Fruit fly (Drosophila melanogaster) whole organism, embryonic: Measurements from ENCODE around the gene CG1024.

ENCODE experiments used
- Bgb ChIP-seq: fragments of 200-800 bp; sonication (Bioruptor generic); IDR thresholded peaks from 2 replicates; pipeline ENCODE4 v1.3.6; 2022; ENCODE audit warnings: missing biosample characterization, missing genetic modification characterization; ENCODE audit not compliant: partially characterized antibody
- Blimp-1 ChIP-seq: fragments of 200-800 bp; sonication (Bioruptor generic); optimal IDR thresholded peaks from 3 replicates; lab custom pipeline; 2018; ENCODE audit warnings: missing biosample characterization, missing genetic modification characterization, mild to moderate bottlenecking, moderate library complexity, missing genetic modification reagents
- CG11398 ChIP-seq: fragments of 200-800 bp; sonication (Bioruptor generic); optimal IDR thresholded peaks from 2 replicates; lab custom pipeline; 2016; ENCODE audit warnings: missing biosample characterization, missing genetic modification characterization
- CG15073 ChIP-seq: fragments of 200-800 bp; sonication (Bioruptor generic); optimal IDR thresholded peaks from 2 replicates; lab custom pipeline; 2016; ENCODE audit warnings: missing biosample characterization, missing genetic modification characterization
- CG1602 ChIP-seq: fragments of 200-800 bp; sonication (Bioruptor generic); optimal IDR thresholded peaks from 3 replicates; lab custom pipeline; 2016; ENCODE audit warnings: missing biosample characterization, missing genetic modification characterization
- CG17385 ChIP-seq: fragments of 200-800 bp; sonication (Bioruptor generic); optimal IDR thresholded peaks from 3 replicates; lab custom pipeline; 2018; ENCODE audit warnings: missing biosample characterization, mild to moderate bottlenecking, missing genetic modification characterization
- CG2199 ChIP-seq: fragments of 200-800 bp; sonication (Bioruptor generic); IDR thresholded peaks from 3 replicates; pipeline ENCODE4 v1.3.6; 2022; ENCODE audit warnings: missing biosample characterization, missing genetic modification characterization
- CG2202 ChIP-seq: fragments of 200-800 bp; sonication (Bioruptor generic); optimal IDR thresholded peaks from 2 replicates; lab custom pipeline; 2018; ENCODE audit warnings: missing biosample characterization, mild to moderate bottlenecking, missing genetic modification characterization
- CG30403 ChIP-seq: fragments of 200-800 bp; sonication (Bioruptor generic); optimal IDR thresholded peaks from 3 replicates; lab custom pipeline; 2016; ENCODE audit warnings: missing biosample characterization, missing genetic modification characterization
- CG30431 ChIP-seq: fragments of 200-800 bp; sonication (Bioruptor generic); optimal IDR thresholded peaks from 2 replicates; lab custom pipeline; 2017; ENCODE audit warnings: missing biosample characterization, missing genetic modification characterization
- CG3838 ChIP-seq: fragments of 200-800 bp; sonication (Bioruptor generic); optimal IDR thresholded peaks from 3 replicates; lab custom pipeline; 2016; ENCODE audit warnings: missing biosample characterization, missing genetic modification characterization
- CG6791 ChIP-seq: fragments of 200-800 bp; sonication (Bioruptor generic); IDR thresholded peaks from 3 replicates; pipeline ENCODE4 v1.3.6; 2022; ENCODE audit warnings: missing biosample characterization, missing genetic modification characterization; ENCODE audit not compliant: partially characterized antibody
- CG7357 ChIP-seq: fragments of 200-800 bp; sonication (Bioruptor generic); IDR thresholded peaks from 3 replicates; pipeline ENCODE4 v1.3.6; 2022; ENCODE audit warnings: missing biosample characterization, missing genetic modification characterization
- CG7987 ChIP-seq: fragments of 200-800 bp; sonication (Bioruptor generic); optimal IDR thresholded peaks from 2 replicates; lab custom pipeline; 2018; ENCODE audit warnings: missing biosample characterization, mild to moderate bottlenecking, missing genetic modification characterization, moderate library complexity
- CG8944 ChIP-seq: fragments of 200-800 bp; sonication (Bioruptor generic); optimal IDR thresholded peaks from 3 replicates; lab custom pipeline; 2016; ENCODE audit warnings: missing biosample characterization, missing genetic modification characterization
- CG9727 ChIP-seq: fragments of 200-800 bp; sonication (Bioruptor generic); optimal IDR thresholded peaks from 3 replicates; lab custom pipeline; 2017; ENCODE audit warnings: missing biosample characterization, mild to moderate bottlenecking, missing genetic modification characterization
- CG9876 ChIP-seq: fragments of 200-800 bp; sonication (Bioruptor generic); optimal IDR thresholded peaks from 2 replicates; lab custom pipeline; 2016; ENCODE audit warnings: missing biosample characterization, missing genetic modification characterization
- Dek ChIP-seq: fragments of 200-800 bp; sonication (Bioruptor generic); optimal IDR thresholded peaks from 3 replicates; lab custom pipeline; 2019; ENCODE audit warnings: missing biosample characterization, mild to moderate bottlenecking, missing genetic modification characterization, moderate library complexity
- Ets65A ChIP-seq: fragments of 200-800 bp; sonication (Bioruptor generic); peaks from one replicate; lab custom pipeline; 2016; ENCODE audit warnings: missing biosample characterization, missing genetic modification characterization
- Fer2 ChIP-seq: fragments of 200-800 bp; sonication (Bioruptor generic); optimal IDR thresholded peaks from 2 replicates; lab custom pipeline; 2018; ENCODE audit warnings: missing biosample characterization, mild to moderate bottlenecking, missing genetic modification characterization, moderate library complexity
- Gug ChIP-seq: fragments of 200-800 bp; sonication (Bioruptor generic); IDR thresholded peaks from 4 replicates; pipeline ENCODE4 v1.3.6; 2022; ENCODE audit warnings: missing biosample characterization, missing genetic modification characterization
- Hey ChIP-seq: fragments of 200-800 bp; sonication (Bioruptor generic); optimal IDR thresholded peaks from 3 replicates; lab custom pipeline; 2018; ENCODE audit warnings: missing biosample characterization, mild to moderate bottlenecking, missing genetic modification characterization
- Hsf ChIP-seq: fragments of 200-800 bp; sonication (Bioruptor generic); optimal IDR thresholded peaks from 3 replicates; lab custom pipeline; 2016; ENCODE audit warnings: missing biosample characterization, missing genetic modification characterization
- MBD-R2 ChIP-seq: fragments of 200-800 bp; sonication (Bioruptor generic); IDR thresholded peaks from 2 replicates; pipeline ENCODE4 v1.3.6; 2022; ENCODE audit warnings: missing biosample characterization, missing genetic modification characterization
- Mad ChIP-seq: fragments of 200-800 bp; sonication (Bioruptor generic); optimal IDR thresholded peaks from 2 replicates; lab custom pipeline; 2016; ENCODE audit warnings: missing biosample characterization, missing genetic modification characterization
- NC2α ChIP-seq: fragments of 200-800 bp; sonication (Bioruptor generic); optimal IDR thresholded peaks from 2 replicates; lab custom pipeline; 2016; ENCODE audit warnings: missing biosample characterization, missing genetic modification characterization
- Nf-YB ChIP-seq: fragments of 200-800 bp; sonication (Bioruptor generic); optimal IDR thresholded peaks from 3 replicates; lab custom pipeline; 2019; ENCODE audit warnings: missing biosample characterization, mild to moderate bottlenecking, missing genetic modification characterization, moderate library complexity
- Ssrp ChIP-seq: fragments of 200-800 bp; sonication (Bioruptor generic); optimal IDR thresholded peaks from 2 replicates; lab custom pipeline; 2018; ENCODE audit warnings: missing biosample characterization, mild to moderate bottlenecking, missing genetic modification characterization, moderate library complexity
- ara ChIP-seq: fragments of 200-800 bp; sonication (Bioruptor generic); IDR thresholded peaks from 2 replicates; pipeline ENCODE4 v1.3.6; 2022; ENCODE audit warnings: missing biosample characterization, missing genetic modification characterization
- chinmo ChIP-seq: fragments of 200-800 bp; sonication (Bioruptor generic); IDR thresholded peaks from 4 replicates; pipeline ENCODE4 v1.3.6; 2022; ENCODE audit warnings: missing biosample characterization, missing genetic modification characterization; ENCODE audit not compliant: partially characterized antibody
- dmrt99B ChIP-seq: fragments of 200-800 bp; sonication (Bioruptor generic); optimal IDR thresholded peaks from 2 replicates; lab custom pipeline; 2018; ENCODE audit warnings: missing biosample characterization, mild to moderate bottlenecking, missing genetic modification characterization, moderate library complexity
- fd96Cb ChIP-seq: fragments of 200-800 bp; sonication (Bioruptor generic); optimal IDR thresholded peaks from 2 replicates; lab custom pipeline; 2018; ENCODE audit warnings: missing biosample characterization, mild to moderate bottlenecking, missing genetic modification characterization, moderate library complexity
- gce ChIP-seq: fragments of 200-800 bp; sonication (Bioruptor generic); IDR thresholded peaks from 3 replicates; pipeline ENCODE4 v1.3.6; 2022; ENCODE audit warnings: missing biosample characterization, missing genetic modification characterization
- grau ChIP-seq: fragments of 200-800 bp; optimal IDR thresholded peaks from 3 replicates; lab custom pipeline; 2019; ENCODE audit warnings: missing biosample characterization, mild to moderate bottlenecking, missing genetic modification characterization, moderate library complexity
- gsb ChIP-seq: fragments of 200-800 bp; sonication (Bioruptor generic); IDR thresholded peaks from 2 replicates; pipeline ENCODE4 v1.3.6; 2022; ENCODE audit warnings: missing biosample characterization, missing genetic modification characterization
- gt ChIP-seq: fragments of 200-800 bp; sonication (Bioruptor generic); IDR thresholded peaks from 2 replicates; pipeline ENCODE4 v1.3.6; 2022; ENCODE audit warnings: missing biosample characterization, missing genetic modification characterization
- oc ChIP-seq: fragments of 200-800 bp; sonication (Bioruptor generic); optimal IDR thresholded peaks from 2 replicates; lab custom pipeline; 2018; ENCODE audit warnings: missing biosample characterization, mild to moderate bottlenecking, missing genetic modification characterization, moderate library complexity
- pho ChIP-seq: fragments of 200-800 bp; sonication (Bioruptor generic); optimal IDR thresholded peaks from 2 replicates; lab custom pipeline; 2016; ENCODE audit warnings: missing biosample characterization, missing genetic modification characterization
- pros ChIP-seq: fragments of 200-800 bp; sonication (Bioruptor generic); optimal IDR thresholded peaks from 3 replicates; lab custom pipeline; 2019; ENCODE audit warnings: missing biosample characterization, mild to moderate bottlenecking, missing genetic modification characterization, moderate library complexity
- psq ChIP-seq: fragments of 200-800 bp; sonication (Bioruptor generic); optimal IDR thresholded peaks from 2 replicates; lab custom pipeline; 2017; ENCODE audit warnings: missing biosample characterization, missing genetic modification characterization
- ranshi ChIP-seq: fragments of 200-800 bp; sonication (Bioruptor generic); IDR thresholded peaks from 2 replicates; pipeline ENCODE4 v1.3.6; 2022; ENCODE audit warnings: missing biosample characterization, missing genetic modification characterization
- run ChIP-seq: fragments of 200-800 bp; sonication (Bioruptor generic); optimal IDR thresholded peaks from 3 replicates; lab custom pipeline; 2018; ENCODE audit warnings: missing biosample characterization, mild to moderate bottlenecking, missing genetic modification characterization
- sisA ChIP-seq: fragments of 200-800 bp; sonication (Bioruptor generic); IDR thresholded peaks from 2 replicates; pipeline ENCODE4 v1.3.6; 2022; ENCODE audit warnings: missing biosample characterization, missing genetic modification characterization
- sqz ChIP-seq: fragments of 200-800 bp; sonication (Bioruptor generic); optimal IDR thresholded peaks from 3 replicates; lab custom pipeline; 2018; ENCODE audit warnings: missing biosample characterization, mild to moderate bottlenecking, missing genetic modification characterization
- twi ChIP-seq: fragments of 200-800 bp; optimal IDR thresholded peaks from 2 replicates; lab custom pipeline; 2019; ENCODE audit warnings: missing biosample characterization, mild to moderate bottlenecking, missing genetic modification characterization, moderate library complexity
- vvl ChIP-seq: fragments of 200-800 bp; sonication (Bioruptor generic); IDR thresholded peaks from 2 replicates; pipeline ENCODE4 v1.3.6; 2022; ENCODE audit warnings: missing biosample characterization, missing genetic modification characterization
- zfh1 ChIP-seq: fragments of 200-800 bp; sonication (Bioruptor generic); IDR thresholded peaks from 3 replicates; pipeline ENCODE4 v1.3.6; 2022; ENCODE audit warnings: missing biosample characterization, missing genetic modification characterization

Gene CG1024

DNA sequence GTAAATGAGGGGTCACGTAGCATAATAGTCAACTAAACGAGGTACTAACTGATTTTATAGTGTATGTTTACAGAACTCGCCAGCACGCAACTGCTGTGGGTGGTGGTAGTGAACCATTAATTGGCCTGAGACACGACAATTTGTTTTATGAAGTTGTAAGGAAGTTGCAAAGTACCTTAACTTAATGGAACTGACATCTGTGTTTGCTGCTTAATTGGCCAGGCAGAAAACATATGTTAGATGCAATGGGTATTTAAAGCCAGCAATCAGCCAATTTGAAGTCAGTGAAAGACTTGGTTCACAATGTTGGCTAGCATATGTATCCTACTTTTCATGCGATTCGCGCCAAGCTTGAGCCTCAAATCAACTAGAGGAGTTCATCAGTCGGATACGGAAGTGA is 38.5 kb downstream of the CG1024 start, which contains the start of gene CG17917:
TSS of gene CG17917 (plus strand) at position 301 of the 400 bp plus-strand sequence.
- no peak for TF ChIP-seq Fer2
- TF ChIP-seq twi (tag; lab: Kevin White, UChicago) = no peak
- no peak for TF ChIP-seq fd96Cb (tag; lab: Kevin White, UChicago)
- no peak for TF ChIP-seq CG6791
- no peak for TF ChIP-seq CG3838 (GFP tag; lab: Kevin White, UChicago)
- no peak for TF ChIP-seq Hsf (GFP tag; lab: Kevin White, UChicago)
- TF ChIP-seq dmrt99B (tag; lab: Kevin White, UChicago) = no peak
- TF ChIP-seq NC2α (GFP tag; lab: Kevin White, UChicago) = no peak
- TF ChIP-seq CG9727 (GFP tag; lab: Kevin White, UChicago) = no peak
- no peak for TF ChIP-seq CG17385
- no peak for TF ChIP-seq CG9876 (GFP tag; lab: Kevin White, UChicago)
- TF ChIP-seq CG30431 (GFP tag; lab: Kevin White, UChicago) = no peak
- no peak for TF ChIP-seq oc (tag; lab: Kevin White, UChicago)
- TF ChIP-seq CG15073 = no peak
- no peak for TF ChIP-seq gsb
- no peak for TF ChIP-seq CG7357 (GFP tag; lab: Robert Waterston, UW)
- no peak for TF ChIP-seq gt
- no peak for TF ChIP-seq pho (GFP tag; lab: Kevin White, UChicago)
- no peak for TF ChIP-seq CG8944 (GFP tag; lab: Kevin White, UChicago)
- TF ChIP-seq, all 482 proteins: peak for 0

- TF ChIP-seq CG1602 (GFP tag; lab: Kevin White, UChicago) (no peak), Hey (tag; lab: Kevin White, UChicago) (no peak), ara (0 out of 2 replicates have a peak, but pooled peaks have one; percentile 18), grau (tag; lab: Kevin White, UChicago) (no peak), Blimp-1 (GFP tag; lab: Kevin White, UChicago) (peak; percentile 50)
Measured at dm6 chr3R:6339795-6340194, 40.3 kb downstream of the CG1024 start, which contains the start of gene Osi20. Gene Osi20 (plus strand): TSS chr3R:6340095.

DNA sequence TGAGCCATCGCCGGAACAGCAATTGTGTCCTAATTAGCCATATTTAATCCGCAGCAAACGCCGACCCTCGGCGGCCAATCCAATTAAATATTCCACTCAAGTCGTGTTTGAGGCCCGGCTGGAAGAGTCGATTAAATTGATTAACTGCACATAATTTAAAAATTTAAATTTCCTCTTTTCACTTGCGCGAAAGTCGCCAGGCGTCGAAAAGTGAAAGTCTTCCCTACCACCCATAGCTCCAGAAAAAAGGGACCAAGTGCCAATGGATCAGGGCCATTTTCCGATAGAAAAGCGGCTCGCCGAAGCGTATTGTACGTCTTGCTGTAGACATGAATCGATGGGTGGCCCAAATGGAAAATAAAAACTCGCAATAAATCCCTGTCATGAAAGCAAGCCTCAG is 42.7 kb downstream of the CG1024 start:
- TF ChIP-seq Blimp-1 (GFP tag; lab: Kevin White, UChicago) (peak; percentile 57), Bgb (no peak), Ets65A (GFP tag; lab: Kevin White, UChicago) (peak; percentile 74)

DNA sequence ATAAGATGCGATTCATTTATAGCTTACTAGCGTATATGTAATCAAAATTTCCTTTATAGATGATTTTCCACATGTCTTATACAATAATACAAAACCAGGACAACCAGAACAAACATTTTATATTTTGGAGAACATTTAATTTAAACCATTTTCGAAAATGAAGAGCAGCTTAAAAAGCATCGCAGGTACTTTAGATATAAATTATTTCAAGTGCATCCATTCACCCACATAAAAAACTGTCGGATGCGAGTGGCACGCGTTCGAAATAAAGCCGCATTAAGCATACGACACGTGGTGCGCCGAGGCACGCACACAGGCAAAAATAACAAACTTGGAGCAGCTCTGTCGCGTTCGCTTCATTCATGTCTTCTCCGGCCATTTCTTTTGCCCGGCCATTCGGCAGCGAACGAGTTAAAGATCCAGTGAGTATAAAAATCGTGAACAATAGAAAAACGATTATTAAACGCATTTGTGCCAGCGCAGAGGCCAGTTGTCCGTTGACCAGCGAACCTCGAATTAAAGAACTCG is 45.2 kb downstream of the CG1024 start, which contains the start of gene Osi19:
TSS of gene Osi19 (plus strand) at position 457 of the 528 bp plus-strand sequence.
- TF ChIP-seq sqz (GFP tag; lab: Kevin White, UChicago) = peak; percentile 18
- no peak for TF ChIP-seq Mad (GFP tag; lab: Kevin White, UChicago)
- no peak for TF ChIP-seq Ssrp
- TF ChIP-seq vvl (GFP tag; lab: Robert Waterston, UW) = 0 out of 2 replicates have a peak, but pooled peaks have one; percentile 20
- TF ChIP-seq sisA (GFP tag; lab: Robert Waterston, UW) = no peak
- TF ChIP-seq CG11398 = no peak
- TF ChIP-seq pros = no peak
- TF ChIP-seq MBD-R2 (GFP tag; lab: Robert Waterston, UW) = no peak
- TF ChIP-seq gce (GFP tag; lab: Robert Waterston, UW) = 0 out of 3 replicates have a peak, but pooled peaks have one; percentile 5
- 0 out of 3 replicates have a peak, but pooled peaks have one; percentile 39 for TF ChIP-seq zfh1 (GFP tag; lab: Robert Waterston, UW)
- no peak for TF ChIP-seq Nf-YB (GFP tag; lab: Kevin White, UChicago)
- no peak for TF ChIP-seq CG30403
- no peak for TF ChIP-seq NC2α (GFP tag; lab: Kevin White, UChicago)
- TF ChIP-seq CG2202 = no peak
- TF ChIP-seq psq (GFP tag; lab: Kevin White, UChicago) = no peak
- TF ChIP-seq ranshi = no peak
- 0 out of 4 replicates have a peak, but pooled peaks have one; percentile 14 for TF ChIP-seq chinmo (GFP tag; lab: Robert Waterston, UW)
- TF ChIP-seq oc (tag; lab: Kevin White, UChicago) = peak; percentile 32
- TF ChIP-seq CG7987 (GFP tag; lab: Kevin White, UChicago) = no peak
- TF ChIP-seq run (tag; lab: Kevin White, UChicago) = no peak
- 0 out of 3 replicates have a peak, but pooled peaks have one; percentile 15 for TF ChIP-seq CG2199
- TF ChIP-seq Gug = no peak
- no peak for TF ChIP-seq Dek (tag; lab: Kevin White, UChicago)
